Worm (Caenorhabditis elegans) whole organism, mixed stage, embryonic: Measurements from ENCODE around the gene C18G1.7.

Experiments
- M03D4.4 ChIP-seq: sonication (generic microtip); optimal IDR thresholded peaks from 2 replicates; lab custom pipeline; 2017; ENCODE audit warnings: mild to moderate bottlenecking, missing genetic modification characterization, missing compliant biosample characterization
- bed-3 ChIP-seq: fragments of 200-800 bp; sonication (Bioruptor generic); optimal IDR thresholded peaks from 3 replicates; lab custom pipeline; 2018; ENCODE audit warnings: mild to moderate bottlenecking, missing genetic modification characterization, moderate library complexity, missing compliant biosample characterization
- blmp-1 ChIP-seq: fragments of 150-350 bp; optimal IDR thresholded peaks from 2 replicates; lab custom pipeline; 2014; ENCODE audit warnings: missing biosample characterization, missing genetic modification characterization
- ceh-39 ChIP-seq: fragments of 150-350 bp; optimal IDR thresholded peaks from 2 replicates; lab custom pipeline; 2014; ENCODE audit warnings: missing biosample characterization, missing genetic modification characterization
- ceh-43 ChIP-seq: fragments of 200-800 bp; sonication (Bioruptor generic); optimal IDR thresholded peaks from 2 replicates; lab custom pipeline; 2018; ENCODE audit warnings: mild to moderate bottlenecking, missing genetic modification characterization, moderate library complexity, missing compliant biosample characterization
- ces-1 ChIP-seq: fragments of 150-350 bp; optimal IDR thresholded peaks from 2 replicates; lab custom pipeline; 2014; ENCODE audit warnings: missing biosample characterization, missing genetic modification reagents, missing genetic modification characterization
- cnd-1 ChIP-seq: fragments of 200-800 bp; sonication (Bioruptor generic); optimal IDR thresholded peaks from 2 replicates; lab custom pipeline; 2018; ENCODE audit warnings: mild to moderate bottlenecking, missing genetic modification characterization, missing compliant biosample characterization
- drap-1 ChIP-seq: fragments of 200-800 bp; sonication (Bioruptor generic); optimal IDR thresholded peaks from 3 replicates; lab custom pipeline; 2018; ENCODE audit warnings: mild to moderate bottlenecking, missing genetic modification characterization, missing compliant biosample characterization
- elt-1 ChIP-seq: sonication (generic microtip); optimal IDR thresholded peaks from 2 replicates; lab custom pipeline; 2017; ENCODE audit warnings: missing genetic modification characterization, mild to moderate bottlenecking, missing compliant biosample characterization, antibody characterized with exemption, moderate library complexity, borderline replicate concordance; ENCODE audit not compliant: insufficient read depth
- elt-3 ChIP-seq: fragments of 150-350 bp; optimal IDR thresholded peaks from 2 replicates; lab custom pipeline; 2014; ENCODE audit warnings: missing biosample characterization, missing genetic modification characterization
- flh-1 ChIP-seq: fragments of 200-800 bp; sonication (Bioruptor generic); optimal IDR thresholded peaks from 2 replicates; lab custom pipeline; 2018; ENCODE audit warnings: mild to moderate bottlenecking, missing genetic modification characterization, moderate library complexity, missing compliant biosample characterization
- hlh-1 ChIP-seq: fragments of 150-350 bp; optimal IDR thresholded peaks from 2 replicates; lab custom pipeline; 2014; ENCODE audit warnings: missing biosample characterization, missing genetic modification reagents, missing genetic modification characterization
- lin-32 ChIP-seq: fragments of 200-800 bp; sonication (Bioruptor generic); optimal IDR thresholded peaks from 2 replicates; lab custom pipeline; 2018; ENCODE audit warnings: mild to moderate bottlenecking, missing genetic modification characterization, missing compliant biosample characterization
- lsy-2 ChIP-seq: fragments of 150-350 bp; optimal IDR thresholded peaks from 2 replicates; lab custom pipeline; 2014; ENCODE audit warnings: missing biosample characterization, missing genetic modification characterization
- mep-1 ChIP-seq: fragments of 150-350 bp; optimal IDR thresholded peaks from 2 replicates; lab custom pipeline; 2017; ENCODE audit warnings: missing biosample characterization, missing genetic modification reagents, missing genetic modification characterization, inconsistent platforms
- mls-2 ChIP-seq: sonication (generic microtip); optimal IDR thresholded peaks from 2 replicates; lab custom pipeline; 2016; ENCODE audit warnings: mild to moderate bottlenecking, missing genetic modification characterization, moderate library complexity, missing compliant biosample characterization
- nhr-12 ChIP-seq: fragments of 150-350 bp; optimal IDR thresholded peaks from 2 replicates; lab custom pipeline; 2014; ENCODE audit warnings: missing biosample characterization, missing genetic modification characterization
- nhr-2 ChIP-seq: fragments of 150-350 bp; optimal IDR thresholded peaks from 2 replicates; lab custom pipeline; 2014; ENCODE audit warnings: missing biosample characterization, missing genetic modification characterization
- nhr-237 ChIP-seq: fragments of 150-350 bp; optimal IDR thresholded peaks from 2 replicates; lab custom pipeline; 2014; ENCODE audit warnings: missing biosample characterization, missing genetic modification characterization
- nhr-28 ChIP-seq: fragments of 150-350 bp; optimal IDR thresholded peaks from 2 replicates; lab custom pipeline; 2014; ENCODE audit warnings: missing biosample characterization, missing genetic modification characterization
- nhr-76 ChIP-seq: sonication (generic microtip); optimal IDR thresholded peaks from 2 replicates; lab custom pipeline; 2017; ENCODE audit warnings: missing biosample characterization, missing genetic modification characterization
- pha-4 ChIP-seq: fragments of 150-350 bp; optimal IDR thresholded peaks from 2 replicates; lab custom pipeline; 2018; ENCODE audit warnings: missing biosample characterization, missing genetic modification reagents, missing genetic modification characterization
- sem-2 ChIP-seq: fragments of 200-800 bp; sonication (Bioruptor generic); optimal IDR thresholded peaks from 2 replicates; lab custom pipeline; 2018; ENCODE audit warnings: mild to moderate bottlenecking, missing genetic modification characterization, missing compliant biosample characterization
- snpc-4 ChIP-seq: fragments of 150-350 bp; optimal IDR thresholded peaks from 2 replicates; lab custom pipeline; 2014; ENCODE audit warnings: missing biosample characterization, missing genetic modification characterization
- sptf-1 ChIP-seq: sonication (generic microtip); optimal IDR thresholded peaks from 2 replicates; lab custom pipeline; 2017; ENCODE audit warnings: mild to moderate bottlenecking, missing genetic modification characterization, moderate library complexity, missing compliant biosample characterization
- tbx-8 ChIP-seq: fragments of 200-800 bp; sonication (Bioruptor generic); optimal IDR thresholded peaks from 2 replicates; lab custom pipeline; 2018; ENCODE audit warnings: mild to moderate bottlenecking, missing genetic modification characterization, moderate library complexity, missing compliant biosample characterization
- unc-39 ChIP-seq: fragments of 150-350 bp; optimal IDR thresholded peaks from 2 replicates; lab custom pipeline; 2014; ENCODE audit warnings: missing biosample characterization, missing genetic modification characterization
- unc-62 ChIP-seq: fragments of 150-350 bp; optimal IDR thresholded peaks from 2 replicates; lab custom pipeline; 2014; ENCODE audit warnings: missing biosample characterization, missing genetic modification reagents, missing genetic modification characterization
- ztf-11 ChIP-seq: fragments of 150-350 bp; optimal IDR thresholded peaks from 2 replicates; lab custom pipeline; 2014; ENCODE audit warnings: missing biosample characterization, missing genetic modification characterization

The C18G1.7 gene

DNA sequence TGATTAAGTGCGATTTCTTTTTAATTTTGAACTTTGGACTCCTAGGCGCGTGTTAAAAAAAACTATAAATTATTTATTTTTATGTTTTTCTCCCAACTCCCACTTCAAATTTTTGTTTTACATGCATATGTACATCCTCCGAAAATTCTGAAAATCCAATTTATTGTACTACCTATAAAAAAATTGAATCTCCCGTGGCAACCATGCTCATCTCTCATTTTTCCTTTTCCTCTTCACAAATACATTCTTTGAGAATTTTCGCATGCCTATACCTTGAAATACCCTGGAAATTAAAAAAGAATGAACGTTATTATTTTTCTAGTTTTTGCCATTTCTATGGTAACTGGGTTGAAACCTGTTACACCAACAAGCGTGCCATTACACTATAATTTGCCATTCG is 43.5 kb downstream of the C18G1.7 start, which contains the start of gene R02F11.10:
Gene R02F11.10 (plus strand): TSS at position 301 of the 400 bp plus-strand sequence.
- TF ChIP-seq nhr-76 (tag; lab: Kevin White, UChicago): no peak
- TF ChIP-seq, all 35 proteins: peak for 0

DNA sequence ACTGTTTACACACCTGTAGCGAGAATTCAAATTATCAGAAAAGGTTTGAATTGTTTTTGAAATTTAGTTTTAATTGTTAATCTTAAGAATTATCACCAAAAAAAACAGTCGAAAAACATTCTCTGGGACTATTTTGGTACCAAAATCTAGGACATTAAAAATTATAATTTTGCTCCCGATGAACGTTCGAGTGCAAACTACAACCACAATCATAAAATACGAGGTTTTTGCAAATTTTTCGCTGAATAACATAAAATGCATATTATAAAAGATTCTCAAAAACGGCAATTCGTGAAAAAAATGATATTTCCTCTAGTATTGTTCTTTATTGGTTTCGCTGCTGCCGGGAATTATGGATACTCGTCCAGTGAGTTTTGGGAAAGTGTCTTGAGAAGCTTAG is 45.0 kb downstream of the C18G1.7 start, which contains the start of gene R02F11.12:
Gene R02F11.12 (plus strand): TSS at position 301 of the 400 bp plus-strand sequence.
- no peak for TF ChIP-seq blmp-1 (tag; lab: Kevin White, UChicago)
- TF ChIP-seq tbx-8: no peak
- TF ChIP-seq nhr-2 (tag; lab: Kevin White, UChicago): no peak
- no peak for TF ChIP-seq nhr-12 (tag; lab: Kevin White, UChicago)
- TF ChIP-seq ceh-39 (tag; lab: Kevin White, UChicago): no peak
- TF ChIP-seq mls-2 (tag; lab: Kevin White, UChicago): no peak
- TF ChIP-seq ceh-43: no peak
- TF ChIP-seq nhr-237 (tag; lab: Kevin White, UChicago): no peak
- TF ChIP-seq mep-1 (tag; lab: Kevin White, UChicago): no peak
- no peak for TF ChIP-seq lsy-2 (tag; lab: Kevin White, UChicago)
- TF ChIP-seq cnd-1: no peak

DNA sequence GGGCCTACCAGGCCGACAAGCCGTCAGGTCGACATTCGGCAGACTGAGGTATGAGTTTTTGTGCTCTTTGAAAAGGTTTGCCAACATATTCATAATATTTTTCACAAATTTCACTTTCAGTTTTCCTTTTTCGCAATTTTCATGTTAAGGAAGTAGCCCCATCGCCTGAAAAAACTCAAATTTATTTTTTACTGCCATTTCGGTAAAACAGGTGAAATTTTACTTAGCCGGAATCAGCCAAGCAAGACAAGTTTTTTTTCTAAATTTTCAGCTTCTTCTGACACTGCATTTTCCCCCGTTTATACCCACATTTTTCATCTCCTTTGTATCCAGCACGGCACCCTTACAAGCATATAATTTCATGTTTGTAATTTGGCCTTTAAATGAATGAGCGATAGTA is 46.2 kb downstream of the C18G1.7 start, which contains the start of gene R02F11.11:
Gene R02F11.11 (plus strand): TSS at position 301 of the 400 bp plus-strand sequence.
- TF ChIP-seq hlh-1 (tag; lab: Kevin White, UChicago) (no peak), mep-1 (tag; lab: Kevin White, UChicago) (no peak), M03D4.4 (tag; lab: Kevin White, UChicago) (no peak), elt-1 (tag; lab: Kevin White, UChicago) (no peak), flh-1 (no peak), sem-2 (GFP tag; lab: Kevin White, UChicago) (no peak), ces-1 (GFP tag; lab: Kevin White, UChicago) (no peak), drap-1 (GFP tag; lab: Kevin White, UChicago) (no peak), snpc-4 (tag; lab: Kevin White, UChicago) (no peak), lin-32 (no peak), nhr-76 (tag; lab: Kevin White, UChicago) (no peak), unc-39 (tag; lab: Kevin White, UChicago) (no peak), ztf-11 (no peak)

DNA sequence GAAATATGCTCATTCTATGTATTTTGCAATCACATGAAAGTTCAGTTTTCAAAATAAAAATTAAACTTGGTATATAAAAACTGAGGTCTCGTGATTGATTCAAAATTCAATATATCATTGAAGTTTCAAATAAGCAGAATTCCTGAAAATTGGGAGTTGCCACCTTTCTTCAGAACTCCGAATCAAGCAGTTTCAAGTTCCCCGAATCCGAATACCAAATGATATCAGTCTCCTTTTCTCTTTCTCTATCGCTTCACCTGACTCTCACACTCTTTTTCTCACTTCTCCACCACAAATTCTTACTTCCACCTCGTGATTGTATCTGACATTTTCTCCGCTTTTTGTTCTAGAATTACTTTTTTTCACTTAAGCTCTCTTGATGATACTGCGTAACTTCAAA is 48.9 kb downstream of the C18G1.7 start, which contains the start of gene R02F11.2:
Gene R02F11.2 (plus strand): TSS at position 292 of the 400 bp plus-strand sequence.
- TF ChIP-seq pha-4: no peak
- no peak for TF ChIP-seq bed-3 (GFP tag; lab: Kevin White, UChicago)
- no peak for TF ChIP-seq elt-3 (tag; lab: Kevin White, UChicago)
- TF ChIP-seq ces-1 (GFP tag; lab: Kevin White, UChicago): no peak
- no peak for TF ChIP-seq sptf-1 (tag; lab: Kevin White, UChicago)
- TF ChIP-seq unc-62 (GFP tag; lab: Kevin White, UChicago): no peak
- no peak for TF ChIP-seq nhr-28
- TF ChIP-seq hlh-1 (tag; lab: Kevin White, UChicago): no peak
- TF ChIP-seq, all 35 proteins: peak for 0
